Fruit fly (Drosophila melanogaster) whole organism, prepupa: ENCODE measurements around the gene bru3.
A peak's percentile ranks its signal among the peaks of the same experiment; 100 is the strongest.

Experiments
- CG10631 ChIP-seq: fragments of 200-800 bp; sonication (Bioruptor generic); optimal IDR thresholded peaks from 2 replicates; lab custom pipeline; 2016; ENCODE audit warnings: missing biosample characterization, missing genetic modification characterization
- CG10669 ChIP-seq: fragments of 200-800 bp; sonication (Bioruptor generic); optimal IDR thresholded peaks from 3 replicates; lab custom pipeline; 2018; ENCODE audit warnings: missing biosample characterization, mild to moderate bottlenecking, missing genetic modification characterization, moderate library complexity
- CG11294 ChIP-seq: fragments of 200-800 bp; sonication (Bioruptor generic); IDR thresholded peaks from 2 replicates; pipeline ENCODE4 v1.3.6; 2022; ENCODE audit warnings: missing biosample characterization, missing genetic modification characterization
- CG11762 ChIP-seq: fragments of 200-800 bp; sonication (Bioruptor generic); optimal IDR thresholded peaks from 3 replicates; lab custom pipeline; 2016; ENCODE audit warnings: missing biosample characterization, missing genetic modification characterization; ENCODE audit not compliant: insufficient read depth
- CG15336 ChIP-seq: fragments of 200-800 bp; sonication (Bioruptor generic); IDR thresholded peaks from 2 replicates; pipeline ENCODE4 v1.3.6; 2022; ENCODE audit warnings: missing biosample characterization, missing genetic modification characterization
- CG1621 ChIP-seq: fragments of 200-800 bp; sonication (Bioruptor generic); optimal IDR thresholded peaks from 3 replicates; lab custom pipeline; 2018; ENCODE audit warnings: missing biosample characterization, mild to moderate bottlenecking, missing genetic modification characterization
- CG3032 ChIP-seq: fragments of 200-800 bp; optimal IDR thresholded peaks from 2 replicates; lab custom pipeline; 2019; ENCODE audit warnings: missing biosample characterization, mild to moderate bottlenecking, missing genetic modification characterization, moderate library complexity
- CG32006 ChIP-seq: fragments of 200-800 bp; sonication (Bioruptor generic); optimal IDR thresholded peaks from 3 replicates; lab custom pipeline; 2017; ENCODE audit warnings: missing biosample characterization, mild to moderate bottlenecking, missing genetic modification characterization
- CG34406 ChIP-seq: fragments of 200-800 bp; sonication (Bioruptor generic); optimal IDR thresholded peaks from 3 replicates; lab custom pipeline; 2016; ENCODE audit warnings: missing biosample characterization, missing genetic modification characterization
- CG3919 ChIP-seq: fragments of 200-800 bp; sonication (Bioruptor generic); optimal IDR thresholded peaks from 3 replicates; lab custom pipeline; 2016; ENCODE audit warnings: missing biosample characterization, missing genetic modification characterization
- CG4318 ChIP-seq: fragments of 200-800 bp; sonication (Bioruptor generic); optimal IDR thresholded peaks from 3 replicates; lab custom pipeline; 2017; ENCODE audit warnings: missing biosample characterization, mild to moderate bottlenecking, missing genetic modification characterization
- CG6163 ChIP-seq: fragments of 200-800 bp; sonication (Bioruptor generic); IDR thresholded peaks from 3 replicates; pipeline ENCODE4 v1.3.6; 2022; ENCODE audit warnings: missing biosample characterization, missing genetic modification characterization
- CG6276 ChIP-seq: fragments of 200-800 bp; sonication (Bioruptor generic); optimal IDR thresholded peaks from 2 replicates; lab custom pipeline; 2017; ENCODE audit warnings: missing biosample characterization, mild to moderate bottlenecking, missing genetic modification characterization
- CG6792 ChIP-seq: fragments of 200-800 bp; sonication (Bioruptor generic); optimal IDR thresholded peaks from 3 replicates; lab custom pipeline; 2016; ENCODE audit warnings: missing biosample characterization, missing genetic modification characterization
- CG6808 ChIP-seq: fragments of 200-800 bp; sonication (Bioruptor generic); optimal IDR thresholded peaks from 3 replicates; lab custom pipeline; 2017; ENCODE audit warnings: missing biosample characterization, missing genetic modification characterization, mild to moderate bottlenecking, moderate library complexity, missing genetic modification reagents
- CG7368 ChIP-seq: fragments of 200-800 bp; sonication (Bioruptor generic); optimal IDR thresholded peaks from 3 replicates; lab custom pipeline; 2016; ENCODE audit warnings: missing biosample characterization, missing genetic modification characterization
- CG8119 ChIP-seq: fragments of 200-800 bp; sonication (Bioruptor generic); IDR thresholded peaks from 3 replicates; pipeline ENCODE4 v1.3.6; 2022; ENCODE audit warnings: missing biosample characterization, missing genetic modification characterization
- CG8632 ChIP-seq: fragments of 200-800 bp; sonication (Bioruptor generic); optimal IDR thresholded peaks from 3 replicates; lab custom pipeline; 2016; ENCODE audit warnings: missing biosample characterization, missing genetic modification characterization
- CG9139 ChIP-seq: fragments of 200-800 bp; sonication (Bioruptor generic); optimal IDR thresholded peaks from 3 replicates; lab custom pipeline; 2017; ENCODE audit warnings: missing biosample characterization, mild to moderate bottlenecking, missing genetic modification characterization
- Eip78C ChIP-seq: fragments of 200-800 bp; sonication (Bioruptor generic); peaks from one replicate; lab custom pipeline; 2016; ENCODE audit warnings: missing biosample characterization, missing genetic modification characterization
- Eip93F ChIP-seq: fragments of 200-800 bp; sonication (Bioruptor generic); optimal IDR thresholded peaks from 2 replicates; lab custom pipeline; 2016; ENCODE audit warnings: missing biosample characterization, mild to moderate bottlenecking, missing genetic modification characterization
- Ets21C ChIP-seq: fragments of 200-800 bp; sonication (Bioruptor generic); optimal IDR thresholded peaks from 3 replicates; lab custom pipeline; 2016; ENCODE audit warnings: missing biosample characterization, missing genetic modification characterization
- Ets96B ChIP-seq: fragments of 200-800 bp; optimal IDR thresholded peaks from 2 replicates; lab custom pipeline; 2019; ENCODE audit warnings: missing biosample characterization, mild to moderate bottlenecking, missing genetic modification characterization, moderate library complexity
- Gug ChIP-seq: fragments of 200-800 bp; sonication (Bioruptor generic); IDR thresholded peaks from 2 replicates; pipeline ENCODE4 v1.3.6; 2022; ENCODE audit warnings: missing biosample characterization, missing genetic modification characterization
- Hr38 ChIP-seq: sonication (Bioruptor generic); optimal IDR thresholded peaks from 2 replicates; lab custom pipeline; 2016; ENCODE audit warnings: missing biosample characterization, missing genetic modification characterization
- Hr39 ChIP-seq: fragments of 200-800 bp; sonication (Bioruptor generic); optimal IDR thresholded peaks from 2 replicates; lab custom pipeline; 2016; ENCODE audit warnings: missing biosample characterization, missing genetic modification characterization
- Hr4 ChIP-seq: fragments of 200-800 bp; sonication (Bioruptor generic); optimal IDR thresholded peaks from 3 replicates; lab custom pipeline; 2016; ENCODE audit warnings: missing biosample characterization, missing genetic modification characterization
- Lpt ChIP-seq: fragments of 200-800 bp; sonication (Bioruptor generic); optimal IDR thresholded peaks from 3 replicates; lab custom pipeline; 2016; ENCODE audit warnings: missing biosample characterization, missing genetic modification characterization
- OdsH ChIP-seq: fragments of 200-800 bp; sonication (Bioruptor generic); optimal IDR thresholded peaks from 3 replicates; lab custom pipeline; 2016; ENCODE audit warnings: missing biosample characterization, missing genetic modification characterization
- Sox14 ChIP-seq: fragments of 200-800 bp; sonication (Bioruptor generic); optimal IDR thresholded peaks from 3 replicates; lab custom pipeline; 2016; ENCODE audit warnings: missing biosample characterization, missing genetic modification characterization
- Sox15 ChIP-seq: fragments of 200-800 bp; sonication (Bioruptor generic); optimal IDR thresholded peaks from 3 replicates; lab custom pipeline; 2016; ENCODE audit warnings: missing biosample characterization, missing genetic modification characterization
- achi ChIP-seq: fragments of 200-800 bp; sonication (Bioruptor generic); optimal IDR thresholded peaks from 3 replicates; lab custom pipeline; 2016; ENCODE audit warnings: missing biosample characterization, missing genetic modification characterization
- acj6 ChIP-seq: fragments of 200-800 bp; sonication (Bioruptor generic); optimal IDR thresholded peaks from 3 replicates; lab custom pipeline; 2016; ENCODE audit warnings: missing biosample characterization, missing genetic modification characterization
- cyc ChIP-seq: fragments of 200-800 bp; sonication (Bioruptor generic); optimal IDR thresholded peaks from 3 replicates; lab custom pipeline; 2016; ENCODE audit warnings: missing biosample characterization, missing genetic modification characterization
- eg ChIP-seq: fragments of 200-800 bp; sonication (Bioruptor generic); IDR thresholded peaks from 3 replicates; pipeline ENCODE4 v1.3.6; 2022; ENCODE audit warnings: missing biosample characterization, missing genetic modification characterization
- esn ChIP-seq: fragments of 200-800 bp; sonication (Bioruptor generic); optimal IDR thresholded peaks from 2 replicates; lab custom pipeline; 2016; ENCODE audit warnings: missing biosample characterization, mild to moderate bottlenecking, missing genetic modification characterization, moderate library complexity
- fd85E ChIP-seq: fragments of 200-800 bp; sonication (Bioruptor generic); optimal IDR thresholded peaks from 3 replicates; lab custom pipeline; 2016; ENCODE audit warnings: missing biosample characterization, missing genetic modification characterization
- fkh ChIP-seq: fragments of 200-800 bp; sonication (Bioruptor generic); optimal IDR thresholded peaks from 3 replicates; lab custom pipeline; 2017; ENCODE audit warnings: missing biosample characterization, mild to moderate bottlenecking, missing genetic modification characterization, moderate library complexity
- lz ChIP-seq: fragments of 200-800 bp; sonication (Bioruptor generic); optimal IDR thresholded peaks from 3 replicates; lab custom pipeline; 2016; ENCODE audit warnings: missing biosample characterization, missing genetic modification characterization
- pdm3 ChIP-seq: fragments of 200-800 bp; sonication (Bioruptor generic); optimal IDR thresholded peaks from 3 replicates; lab custom pipeline; 2016; ENCODE audit warnings: missing biosample characterization, missing genetic modification characterization
- salr ChIP-seq, 2 experiments: fragments of 200-800 bp; sonication (Bioruptor generic); optimal IDR thresholded peaks; 3 replicates each; lab custom pipeline; 2016 to 2018; ENCODE audit warnings: missing biosample characterization in 2 of 2, missing genetic modification characterization in 2 of 2, mild to moderate bottlenecking in 1 of 2
- spab ChIP-seq: fragments of 200-800 bp; sonication (Bioruptor generic); optimal IDR thresholded peaks from 2 replicates; lab custom pipeline; 2017; ENCODE audit warnings: missing biosample characterization, mild to moderate bottlenecking, missing genetic modification characterization, missing genetic modification reagents
- ss ChIP-seq, 2 experiments: fragments of 200-800 bp; sonication (Bioruptor generic); optimal IDR thresholded peaks; 2 replicates in 1 of 2; 3 replicates in 1 of 2; lab custom pipeline; 2017 to 2018; ENCODE audit warnings: mild to moderate bottlenecking in 2 of 2, missing biosample characterization in 2 of 2, missing genetic modification characterization in 2 of 2, moderate library complexity in 1 of 2
- svp ChIP-seq: fragments of 200-800 bp; sonication (Bioruptor generic); peaks from one replicate; lab custom pipeline; 2016; ENCODE audit warnings: missing biosample characterization, missing genetic modification characterization
- topi ChIP-seq: fragments of 200-800 bp; sonication (Bioruptor generic); optimal IDR thresholded peaks from 3 replicates; lab custom pipeline; 2016; ENCODE audit warnings: missing biosample characterization, missing genetic modification characterization
- vri ChIP-seq: fragments of 200-800 bp; sonication (Bioruptor generic); optimal IDR thresholded peaks from 3 replicates; lab custom pipeline; 2016; ENCODE audit warnings: missing biosample characterization, mild to moderate bottlenecking, missing genetic modification characterization

The bru3 gene

DNA sequence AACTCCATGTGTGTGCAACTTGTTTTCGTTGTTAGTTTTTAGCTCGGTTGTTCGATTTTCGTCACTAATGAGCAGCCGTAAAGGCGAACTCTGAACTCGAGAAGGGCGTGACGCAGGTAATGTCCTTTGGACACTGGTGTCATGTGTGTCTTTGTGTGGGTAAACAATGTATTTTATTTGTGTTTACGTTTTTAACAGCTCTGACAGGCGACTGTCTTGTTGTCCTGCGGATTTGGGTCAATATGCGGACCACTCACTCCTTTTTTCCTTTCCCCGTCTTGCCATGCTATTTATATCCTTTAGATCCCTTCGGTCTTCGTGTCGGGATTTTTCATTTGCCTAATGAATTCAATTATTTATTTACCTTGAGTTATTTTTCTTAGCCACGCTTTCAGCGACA is 188.1 kb downstream of the bru3 start:
- TF ChIP-seq CG1621 (no peak), fkh (GFP tag; lab: Kevin White, UChicago) (peak; percentile 3), CG6792 (no peak)

DNA sequence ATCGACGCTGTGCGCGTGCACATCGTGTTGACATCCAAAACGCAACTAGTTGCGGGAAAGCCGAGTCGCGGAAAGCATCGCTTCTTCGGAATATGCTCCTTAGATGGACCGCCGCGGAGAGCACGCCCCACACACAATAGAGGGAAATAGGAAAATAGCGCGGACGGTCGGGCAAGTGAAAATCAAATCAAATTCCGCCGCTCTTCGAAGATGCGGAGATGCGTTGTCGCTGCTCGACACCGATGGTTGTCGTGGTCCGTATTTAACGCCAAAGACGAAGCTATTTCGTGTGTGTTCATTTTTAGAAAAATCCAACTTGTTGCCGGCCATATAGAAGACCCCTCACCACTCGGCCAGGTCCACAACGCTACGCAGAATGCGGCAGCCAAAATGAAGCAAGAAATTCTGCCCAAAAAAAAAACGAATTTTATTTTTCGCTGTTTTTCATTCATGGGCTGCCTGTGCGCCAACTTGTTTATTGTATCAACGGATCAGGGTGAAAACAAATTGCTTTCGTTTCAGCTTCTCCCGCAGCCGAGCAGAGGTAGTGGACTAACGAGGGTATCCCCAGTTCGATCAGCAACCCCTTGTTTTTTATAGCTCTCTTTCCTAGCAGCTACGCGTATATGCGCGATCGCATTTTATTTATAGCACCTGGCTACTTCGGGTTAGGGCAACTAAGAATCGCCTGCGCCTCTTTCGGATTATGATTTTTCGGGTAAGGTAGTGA is 283.5 kb downstream of the bru3 start, which contains the start of gene CG10710:
CG10710 (minus strand) TSS at position 51 of the 730 bp plus-strand sequence.
- TF ChIP-seq fd85E (GFP tag; lab: Kevin White, UChicago) (no peak), CG10669 (no peak), CG11294 (GFP tag; lab: Robert Waterston, UW) (no peak), spab (no peak), Hr4 (GFP tag; lab: Kevin White, UChicago) (no peak)
- TF ChIP-seq, all 60 proteins: peak for 0

DNA sequence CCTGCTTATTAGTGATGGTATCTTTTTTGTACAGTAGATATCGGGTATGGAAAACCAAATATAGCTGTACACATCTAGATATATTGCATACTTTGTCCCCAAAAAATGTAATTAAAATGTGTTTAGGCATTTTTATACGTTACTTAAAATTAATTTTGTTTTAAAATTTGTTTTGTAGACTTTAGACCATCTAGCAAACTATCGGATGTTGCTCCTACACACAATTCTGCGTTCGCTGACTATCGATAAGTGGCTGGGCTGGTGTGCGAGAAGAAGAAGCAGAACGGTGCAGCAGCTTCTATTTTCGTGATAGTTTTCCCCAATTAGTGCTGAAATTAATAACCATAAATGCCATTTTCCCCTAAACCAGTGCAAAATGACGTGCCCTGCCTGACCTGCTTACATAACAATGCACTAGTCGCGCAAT is 290.1 kb downstream of the bru3 start, which contains the start of the genes Vps36 and Liprin-beta:
Vps36 (minus strand) TSS at position 1 of the 427 bp plus-strand sequence.
Liprin-beta (plus strand) TSS at position 143 of the 427 bp plus-strand sequence.
- TF ChIP-seq CG3919 (peak; percentile 86), Eip78C (GFP tag; lab: Kevin White, UChicago) (no peak), CG10669 (no peak), spab (no peak), CG6276 (no peak), Ets21C (GFP tag; lab: Kevin White, UChicago) (peak; percentile 92), Ets96B (tag; lab: Kevin White, UChicago) (peak; percentile 77), CG10631 (GFP tag; lab: Kevin White, UChicago) (no peak), CG11762 (GFP tag; lab: Kevin White, UChicago) (no peak), achi (no peak), Gug (peak; percentile 83), CG4318 (no peak), esn (GFP tag; lab: Kevin White, UChicago) (peak; percentile 96), Lpt (no peak), ss (GFP tag; optimal IDR thresholded peaks at IDR 0.05; lab: Kevin White, UChicago) (no peak), cyc (GFP tag; lab: Kevin White, UChicago) (peak; percentile 89), Eip93F (GFP tag; lab: Kevin White, UChicago) (no peak), lz (peak; percentile 92), CG34406 (GFP tag; lab: Kevin White, UChicago) (peak; percentile 75), CG3032 (peak; percentile 82), CG8119 (peak; percentile 61), svp (no peak), fkh (GFP tag; lab: Kevin White, UChicago) (no peak), CG9139 (no peak), CG11294 (GFP tag; lab: Robert Waterston, UW) (peak; percentile 78; the same call in 1 of the 2 replicates), salr (GFP tag; optimal IDR thresholded peaks at IDR 0.05; lab: Kevin White, UChicago) (peak in 1 of 2 experiments; percentile 60), CG1621 (no peak), OdsH (no peak), CG32006 (GFP tag; lab: Kevin White, UChicago) (peak; percentile 86), CG7368 (peak; percentile 71), Hr38 (peak; percentile 78), CG6792 (peak; percentile 82), CG15336 (peak; percentile 62; the same call in 1 of the 2 replicates), vri (no peak), CG8632 (peak; percentile 70), eg (GFP tag; lab: Robert Waterston, UW) (peak; percentile 70; the same call in 2 of the 3 replicates), topi (peak; percentile 84), Sox15 (GFP tag; lab: Kevin White, UChicago) (peak; percentile 86), acj6 (GFP tag; lab: Kevin White, UChicago) (no peak), Sox14 (GFP tag; lab: Kevin White, UChicago) (peak; percentile 92), CG6808 (GFP tag; lab: Kevin White, UChicago) (no peak), Hr4 (GFP tag; lab: Kevin White, UChicago) (no peak), CG6163 (peak; percentile 85), pdm3 (GFP tag; lab: Kevin White, UChicago) (no peak), Hr39 (GFP tag; lab: Kevin White, UChicago) (peak; percentile 96)
